Worm (Caenorhabditis elegans) whole organism, L3 larva: ENCODE data around the gene kqt-1.

ENCODE experiments used
- R02D3.7 ChIP-seq: fragments of 150-350 bp; optimal IDR thresholded peaks from 2 replicates; lab custom pipeline; 2014; ENCODE audit warnings: missing biosample characterization, missing genetic modification characterization
- ama-1 ChIP-seq: fragments of 150-350 bp; optimal IDR thresholded peaks from 2 replicates; lab custom pipeline; 2018
- egl-27 ChIP-seq: sonication (generic microtip); optimal IDR thresholded peaks from 4 replicates; lab custom pipeline; 2017; ENCODE audit warnings: missing biosample characterization, missing genetic modification reagents, missing genetic modification characterization
- fkh-10 ChIP-seq: sonication (generic microtip); optimal IDR thresholded peaks from 2 replicates; lab custom pipeline; 2017; ENCODE audit warnings: missing biosample characterization, missing genetic modification reagents, missing genetic modification characterization
- fos-1 ChIP-seq: fragments of 150-350 bp; optimal IDR thresholded peaks from 2 replicates; lab custom pipeline; 2014; ENCODE audit warnings: missing biosample characterization, missing genetic modification characterization
- lsy-12 ChIP-seq: sonication (generic microtip); optimal IDR thresholded peaks from 2 replicates; lab custom pipeline; 2016; ENCODE audit warnings: mild to moderate bottlenecking, missing genetic modification characterization, missing compliant biosample characterization
- nhr-237 ChIP-seq: fragments of 150-350 bp; optimal IDR thresholded peaks from 2 replicates; lab custom pipeline; 2014; ENCODE audit warnings: missing biosample characterization, missing genetic modification characterization
- snpc-4 ChIP-seq: fragments of 150-350 bp; optimal IDR thresholded peaks from 2 replicates; lab custom pipeline; 2014; ENCODE audit warnings: missing biosample characterization, missing genetic modification characterization
- tbx-2 ChIP-seq: sonication (generic microtip); optimal IDR thresholded peaks from 2 replicates; lab custom pipeline; 2016; ENCODE audit warnings: mild to moderate bottlenecking, missing genetic modification characterization, missing compliant biosample characterization
- unc-39 ChIP-seq: sonication (generic microtip); optimal IDR thresholded peaks from 4 replicates; lab custom pipeline; 2017; ENCODE audit warnings: missing biosample characterization, missing genetic modification characterization
- unc-62 ChIP-seq: fragments of 150-350 bp; sonication (generic microtip); optimal IDR thresholded peaks from 4 replicates; lab custom pipeline; 2014; ENCODE audit warnings: missing biosample characterization, missing genetic modification reagents, missing genetic modification characterization
- ztf-11 ChIP-seq: fragments of 150-350 bp; optimal IDR thresholded peaks from 2 replicates; lab custom pipeline; 2014; ENCODE audit warnings: missing biosample characterization, missing genetic modification characterization
- ztf-4 ChIP-seq: fragments of 150-350 bp; optimal IDR thresholded peaks from 2 replicates; lab custom pipeline; 2014; ENCODE audit warnings: missing biosample characterization, missing genetic modification characterization

- TF ChIP-seq ztf-11 (tag; lab: Kevin White, UChicago) (no peak), fos-1 (tag; lab: Kevin White, UChicago) (no peak), ztf-4 (tag; lab: Kevin White, UChicago) (no peak), unc-39 (tag; lab: Kevin White, UChicago) (no peak), ama-1 (lab: Kevin White, UChicago) (no peak), nhr-237 (no peak), unc-62 (no peak), egl-27 (no peak), fkh-10 (GFP tag; lab: Kevin White, UChicago) (no peak), tbx-2 (no peak), snpc-4 (tag; lab: Kevin White, UChicago) (no peak), R02D3.7 (tag; lab: Kevin White, UChicago) (no peak), lsy-12 (tag; lab: Kevin White, UChicago) (no peak)
Observed at ce11 chrX:6635173-6635572, 16.4 kb downstream of the kqt-1 start, which contains the start of gene aexr-1.
